Worm (Caenorhabditis elegans) whole organism, young adult: ENCODE measurements around the gene cdo-1.

Source experiments
- B0336.3 ChIP-seq: fragments of 200-800 bp; sonication (Bioruptor generic); IDR thresholded peaks from 2 replicates; pipeline ENCODE4 v1.3.6; 2022; ENCODE audit warnings: missing genetic modification characterization, missing compliant biosample characterization
- F22D6.2 ChIP-seq: sonication (generic microtip); optimal IDR thresholded peaks from 2 replicates; lab custom pipeline; 2016; ENCODE audit warnings: mild to moderate bottlenecking, missing genetic modification characterization, missing compliant biosample characterization
- F33H1.4 ChIP-seq: fragments of 200-800 bp; sonication (Bioruptor generic); IDR thresholded peaks from 2 replicates; pipeline ENCODE4 v1.3.6; 2022; ENCODE audit warnings: missing genetic modification reagents, missing genetic modification characterization, missing compliant biosample characterization
- F37B4.10 ChIP-seq: fragments of 200-800 bp; sonication (Bioruptor generic); IDR thresholded peaks from 2 replicates; pipeline ENCODE4 v1.3.6; 2022; ENCODE audit warnings: missing genetic modification characterization, missing compliant biosample characterization
- F39B2.1 ChIP-seq: fragments of 200-800 bp; sonication (Bioruptor generic); IDR thresholded peaks from 2 replicates; pipeline ENCODE4 v1.3.6; 2022; ENCODE audit warnings: missing genetic modification reagents, missing genetic modification characterization, missing compliant biosample characterization
- K11D2.4 ChIP-seq: fragments of 200-800 bp; sonication (Bioruptor generic); IDR thresholded peaks from 2 replicates; pipeline ENCODE4 v1.3.6; 2022; ENCODE audit warnings: missing genetic modification reagents, missing genetic modification characterization, missing compliant biosample characterization
- K12H6.12 ChIP-seq: fragments of 200-800 bp; sonication (Bioruptor generic); optimal IDR thresholded peaks from 2 replicates; lab custom pipeline; 2018; ENCODE audit warnings: mild to moderate bottlenecking, missing genetic modification characterization, missing compliant biosample characterization
- T26A5.8 ChIP-seq: sonication (generic microtip); optimal IDR thresholded peaks from 2 replicates; lab custom pipeline; 2016; ENCODE audit warnings: missing genetic modification characterization, missing compliant biosample characterization
- Y53F4B.3 ChIP-seq: fragments of 200-800 bp; sonication (Bioruptor generic); IDR thresholded peaks from 2 replicates; pipeline ENCODE4 v1.3.6; 2022; ENCODE audit warnings: missing genetic modification reagents, missing genetic modification characterization, missing compliant biosample characterization
- Y53G8AR.9 ChIP-seq: fragments of 200-800 bp; sonication (Bioruptor generic); conservative IDR thresholded peaks from 2 replicates; pipeline ENCODE4 v1.3.6; 2022; ENCODE audit warnings: missing genetic modification reagents, missing genetic modification characterization, missing compliant biosample characterization
- Y56A3A.18 ChIP-seq: fragments of 200-800 bp; sonication (Bioruptor generic); IDR thresholded peaks from 2 replicates; pipeline ENCODE4 v1.3.6; 2022; ENCODE audit warnings: missing genetic modification reagents, missing genetic modification characterization, missing compliant biosample characterization
- Y79H2A.3 ChIP-seq: fragments of 200-800 bp; sonication (Bioruptor generic); conservative IDR thresholded peaks from 2 replicates; pipeline ENCODE4 v1.3.6; 2022; ENCODE audit warnings: missing genetic modification reagents, missing genetic modification characterization, missing compliant biosample characterization
- ZK185.1 ChIP-seq: sonication (generic microtip); optimal IDR thresholded peaks from 2 replicates; lab custom pipeline; 2016; ENCODE audit warnings: mild to moderate bottlenecking, missing genetic modification characterization, missing compliant biosample characterization; ENCODE audit not compliant: poor library complexity, severe bottlenecking
- aptf-2 ChIP-seq: fragments of 200-800 bp; sonication (Bioruptor generic); conservative IDR thresholded peaks from 2 replicates; pipeline ENCODE4 v1.3.6; 2022; ENCODE audit warnings: missing genetic modification reagents, missing genetic modification characterization, missing compliant biosample characterization
- aptf-3 ChIP-seq: fragments of 200-800 bp; sonication (Bioruptor generic); IDR thresholded peaks from 2 replicates; pipeline ENCODE4 v1.3.6; 2022; ENCODE audit warnings: missing genetic modification characterization, missing compliant biosample characterization
- athp-1 ChIP-seq: sonication (generic microtip); optimal IDR thresholded peaks from 2 replicates; lab custom pipeline; 2017; ENCODE audit warnings: mild to moderate bottlenecking, missing genetic modification characterization, missing compliant biosample characterization
- bed-1 ChIP-seq: fragments of 200-800 bp; sonication (Bioruptor generic); IDR thresholded peaks from 2 replicates; pipeline ENCODE4 v1.3.6; 2022; ENCODE audit warnings: missing genetic modification reagents, missing genetic modification characterization, missing compliant biosample characterization
- ccch-3 ChIP-seq: fragments of 200-800 bp; sonication (Bioruptor generic); optimal IDR thresholded peaks from 2 replicates; lab custom pipeline; 2018; ENCODE audit warnings: mild to moderate bottlenecking, missing genetic modification characterization, missing compliant biosample characterization
- cebp-1 ChIP-seq, 2 experiments: fragments of 200-800 bp in 1 of 2; sonication (Bioruptor generic) in 1 of 2; sonication (generic microtip) in 1 of 2; IDR thresholded peaks in 1 of 2; optimal IDR thresholded peaks in 1 of 2; 2 replicates each; pipeline versions ENCODE4 v1.3.6 to Lab custom; 2017 to 2022; ENCODE audit warnings: missing compliant biosample characterization in 2 of 2, missing genetic modification characterization in 2 of 2, mild to moderate bottlenecking in 1 of 2, missing genetic modification reagents in 1 of 2, moderate library complexity in 1 of 2
- ceh-40 ChIP-seq: fragments of 200-800 bp; sonication (Bioruptor generic); IDR thresholded peaks from 2 replicates; pipeline ENCODE4 v1.3.6; 2022; ENCODE audit warnings: missing genetic modification characterization, missing compliant biosample characterization
- dox-1 ChIP-seq: fragments of 200-800 bp; sonication (Bioruptor generic); IDR thresholded peaks from 2 replicates; pipeline ENCODE4 v1.3.6; 2022; ENCODE audit warnings: missing genetic modification reagents, missing genetic modification characterization, missing compliant biosample characterization
- egl-18 ChIP-seq: fragments of 200-800 bp; sonication (Bioruptor generic); IDR thresholded peaks from 2 replicates; pipeline ENCODE4 v1.3.6; 2022; ENCODE audit warnings: missing genetic modification reagents, missing genetic modification characterization, missing compliant biosample characterization
- fkh-3 ChIP-seq: sonication (generic microtip); optimal IDR thresholded peaks from 2 replicates; lab custom pipeline; 2016; ENCODE audit warnings: mild to moderate bottlenecking, missing genetic modification characterization, missing compliant biosample characterization
- him-1 ChIP-seq: sonication (generic microtip); optimal IDR thresholded peaks from 2 replicates; lab custom pipeline; 2016; ENCODE audit warnings: missing genotype, missing genetic modification reagents, missing genetic modification characterization, missing compliant biosample characterization
- hlh-26 ChIP-seq: fragments of 200-800 bp; sonication (Bioruptor generic); conservative IDR thresholded peaks from 2 replicates; pipeline ENCODE4 v1.3.6; 2022; ENCODE audit warnings: missing genetic modification reagents, missing genetic modification characterization, missing compliant biosample characterization
- hrde-1 ChIP-seq: sonication (generic microtip); optimal IDR thresholded peaks from 2 replicates; lab custom pipeline; 2016; ENCODE audit warnings: missing genetic modification characterization, mild to moderate bottlenecking, missing compliant biosample characterization, moderate library complexity, missing genotype, missing genetic modification reagents, borderline replicate concordance
- let-526 ChIP-seq: fragments of 200-800 bp; sonication (Bioruptor generic); IDR thresholded peaks from 2 replicates; pipeline ENCODE4 v1.3.6; 2022; ENCODE audit warnings: missing genetic modification reagents, missing genetic modification characterization, missing compliant biosample characterization
- let-607 ChIP-seq, 2 experiments: fragments of 200-800 bp in 1 of 2; sonication (Bioruptor generic) in 1 of 2; sonication (generic microtip) in 1 of 2; optimal IDR thresholded peaks; 2 replicates each; lab custom pipeline; 2016 to 2018; ENCODE audit warnings: mild to moderate bottlenecking in 2 of 2, missing compliant biosample characterization in 2 of 2, missing genetic modification characterization in 2 of 2, moderate library complexity in 2 of 2, missing genotype in 1 of 2
- lin-35 ChIP-seq, 3 experiments: fragments of 150-350 bp in 2 of 3; sonication (generic microtip) in 1 of 3; optimal IDR thresholded peaks; 2 replicates each; lab custom pipeline; 2014 to 2018; ENCODE audit warnings: missing biosample characterization in 3 of 3, missing genetic modification characterization in 3 of 3, missing genetic modification reagents in 3 of 3
- lin-40 ChIP-seq: sonication (generic microtip); optimal IDR thresholded peaks from 2 replicates; lab custom pipeline; 2016; ENCODE audit warnings: missing genetic modification characterization, mild to moderate bottlenecking, missing compliant biosample characterization, missing genotype, missing genetic modification reagents
- lin-54 ChIP-seq: fragments of 200-800 bp; sonication (Bioruptor generic); optimal IDR thresholded peaks from 2 replicates; lab custom pipeline; 2018; ENCODE audit warnings: mild to moderate bottlenecking, missing genetic modification characterization, missing compliant biosample characterization
- lir-1 ChIP-seq: fragments of 200-800 bp; sonication (Bioruptor generic); conservative IDR thresholded peaks from 2 replicates; pipeline ENCODE4 v1.3.6; 2022; ENCODE audit warnings: missing genetic modification reagents, missing genetic modification characterization, missing compliant biosample characterization
- madf-10 ChIP-seq: sonication (generic microtip); optimal IDR thresholded peaks from 2 replicates; lab custom pipeline; 2016; ENCODE audit warnings: mild to moderate bottlenecking, missing genetic modification characterization, missing compliant biosample characterization
- nfya-2 ChIP-seq: fragments of 200-800 bp; sonication (Bioruptor generic); IDR thresholded peaks from 2 replicates; pipeline ENCODE4 v1.3.6; 2022; ENCODE audit warnings: missing genetic modification reagents, missing genetic modification characterization, missing compliant biosample characterization
- nhr-27 ChIP-seq: fragments of 200-800 bp; sonication (Bioruptor generic); optimal IDR thresholded peaks from 2 replicates; lab custom pipeline; 2018; ENCODE audit warnings: mild to moderate bottlenecking, missing genetic modification characterization, moderate library complexity, missing compliant biosample characterization
- nhr-80 ChIP-seq: sonication (generic microtip); optimal IDR thresholded peaks from 2 replicates; lab custom pipeline; 2016; ENCODE audit warnings: missing genetic modification characterization, missing compliant biosample characterization
- nhr-90 ChIP-seq: sonication (generic microtip); optimal IDR thresholded peaks from 2 replicates; lab custom pipeline; 2016; ENCODE audit warnings: missing genotype, mild to moderate bottlenecking, missing genetic modification characterization, missing compliant biosample characterization
- rcor-1 ChIP-seq: fragments of 200-800 bp; sonication (Bioruptor generic); IDR thresholded peaks from 2 replicates; pipeline ENCODE4 v1.3.6; 2022; ENCODE audit warnings: missing genetic modification reagents, missing genetic modification characterization, missing compliant biosample characterization
- snpc-1.1 ChIP-seq: sonication (generic microtip); optimal IDR thresholded peaks from 2 replicates; lab custom pipeline; 2017; ENCODE audit warnings: missing genetic modification characterization, mild to moderate bottlenecking, missing compliant biosample characterization, antibody characterized with exemption, moderate library complexity, missing genotype, missing genetic modification reagents; ENCODE audit not compliant: insufficient read depth
- ztf-3 ChIP-seq: fragments of 200-800 bp; sonication (Bioruptor generic); optimal IDR thresholded peaks from 2 replicates; lab custom pipeline; 2018; ENCODE audit warnings: mild to moderate bottlenecking, missing genetic modification characterization, missing compliant biosample characterization
- ztf-6 ChIP-seq: fragments of 200-800 bp; sonication (Bioruptor generic); IDR thresholded peaks from 2 replicates; pipeline ENCODE4 v1.3.6; 2022; ENCODE audit warnings: missing genetic modification reagents, missing genetic modification characterization, missing compliant biosample characterization

Gene cdo-1

ce11 chrX:827502-827901 is 35.9 kb downstream of the cdo-1 start (continued):
- TF ChIP-seq ceh-40 (GFP tag; lab: Robert Waterston, UW) (no peak), hlh-26 (GFP tag; lab: Robert Waterston, UW) (no peak), ztf-6 (GFP tag; lab: Robert Waterston, UW) (no peak), athp-1 (tag; lab: Kevin White, UChicago) (no peak), F22D6.2 (no peak), cebp-1 (GFP tag; IDR thresholded peaks at IDR 0.05; lab: Robert Waterston, UW) (no peak), cebp-1 (tag; optimal IDR thresholded peaks at IDR 0.05; lab: Kevin White, UChicago) (no peak), snpc-1.1 (tag; lab: Kevin White, UChicago) (no peak), lin-54 (no peak), F39B2.1 (GFP tag; lab: Robert Waterston, UW) (no peak), let-526 (no peak), lin-40 (tag; lab: Kevin White, UChicago) (peak; percentile 65), ztf-3 (GFP tag; lab: Kevin White, UChicago) (no peak), bed-1 (no peak), aptf-2 (GFP tag; lab: Robert Waterston, UW) (no peak), fkh-3 (tag; lab: Kevin White, UChicago) (no peak), F37B4.10 (GFP tag; lab: Robert Waterston, UW) (no peak), Y53F4B.3 (GFP tag; lab: Robert Waterston, UW) (no peak), lin-35 (GFP tag; optimal IDR thresholded peaks at IDR 0.05; lab: Kevin White, UChicago) (no peak), nhr-80 (tag; lab: Kevin White, UChicago) (peak; percentile 51), Y56A3A.18 (no peak), F33H1.4 (GFP tag; lab: Robert Waterston, UW) (no peak), ccch-3 (GFP tag; lab: Kevin White, UChicago) (no peak), lir-1 (GFP tag; lab: Robert Waterston, UW) (no peak), Y79H2A.3 (no peak), K12H6.12 (tag; lab: Kevin White, UChicago) (peak; percentile 54), hrde-1 (tag; lab: Kevin White, UChicago) (no peak), K11D2.4 (GFP tag; lab: Robert Waterston, UW) (no peak), aptf-3 (no peak), Y53G8AR.9 (no peak), madf-10 (tag; lab: Kevin White, UChicago) (no peak), him-1 (tag; lab: Kevin White, UChicago) (no peak), let-607 (tag; optimal IDR thresholded peaks at IDR 0.05; lab: Kevin White, UChicago) (peak in 1 of 2 experiments; percentile 1), nfya-2 (GFP tag; lab: Robert Waterston, UW) (no peak), T26A5.8 (no peak), ZK185.1 (tag; lab: Kevin White, UChicago) (peak; percentile 39), dox-1 (GFP tag; lab: Robert Waterston, UW) (peak; percentile 40; the same call in 1 of the 2 replicates), B0336.3 (no peak), rcor-1 (0 out of 2 replicates have a peak, but pooled peaks have one; percentile 34), nhr-90 (tag; lab: Kevin White, UChicago) (no peak), egl-18 (no peak), nhr-27 (tag; lab: Kevin White, UChicago) (no peak)
